Worm (Caenorhabditis elegans): Measurements from ENCODE around the gene K07D4.9.

DNA sequence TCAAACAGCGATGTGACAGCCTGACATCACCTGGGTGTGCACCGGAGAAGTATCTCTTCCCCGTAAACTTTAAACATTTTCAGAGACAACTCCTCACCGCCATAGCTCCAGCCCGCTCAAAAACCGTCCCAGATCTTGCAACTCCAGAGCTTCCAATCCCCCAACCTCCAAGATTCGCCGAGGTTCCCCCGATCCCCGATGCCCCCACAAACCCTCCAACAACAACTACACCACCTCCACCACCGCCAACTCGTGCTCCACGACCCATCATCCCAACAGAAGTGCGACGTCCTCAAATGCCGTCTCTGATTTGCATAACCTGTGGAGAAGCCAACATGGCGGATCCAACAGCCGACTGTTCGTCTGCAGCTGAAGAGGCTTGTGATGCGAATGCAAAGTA, 42.7 kb downstream of the K07D4.9 start:
- no peak for TF ChIP-seq lin-35 (GFP tag; optimal IDR thresholded peaks at IDR 0.05)
- no peak for TF ChIP-seq tbx-9 (tag; optimal IDR thresholded peaks at IDR 0.05; ENCODE audit: borderline replicate concordance)

All from whole organism, young adult.